Fruit fly (Drosophila melanogaster) whole organism, pupa: ENCODE data around the gene Vps45.

ENCODE experiments used
- CG10348 ChIP-seq: fragments of 200-800 bp; sonication (Bioruptor generic); IDR thresholded peaks from 2 replicates; pipeline ENCODE4 v1.3.6; 2022; ENCODE audit warnings: missing biosample characterization, missing genetic modification characterization
- CG15710 ChIP-seq: fragments of 200-800 bp; sonication (Bioruptor generic); optimal IDR thresholded peaks from 2 replicates; lab custom pipeline; 2018; ENCODE audit warnings: missing biosample characterization, mild to moderate bottlenecking, missing genetic modification characterization, moderate library complexity
- CG34367 ChIP-seq: fragments of 200-800 bp; sonication (Bioruptor generic); optimal IDR thresholded peaks from 2 replicates; lab custom pipeline; 2018; ENCODE audit warnings: missing biosample characterization, mild to moderate bottlenecking, missing genetic modification characterization
- CG8301 ChIP-seq: fragments of 200-800 bp; sonication (Bioruptor generic); optimal IDR thresholded peaks from 2 replicates; lab custom pipeline; 2018; ENCODE audit warnings: missing biosample characterization, mild to moderate bottlenecking, missing genetic modification characterization
- CG9948 ChIP-seq: fragments of 200-800 bp; sonication (Bioruptor generic); optimal IDR thresholded peaks from 2 replicates; lab custom pipeline; 2018; ENCODE audit warnings: missing biosample characterization, mild to moderate bottlenecking, missing genetic modification characterization, moderate library complexity
- D1 ChIP-seq: fragments of 200-800 bp; sonication (Bioruptor generic); optimal IDR thresholded peaks from 2 replicates; lab custom pipeline; 2018; ENCODE audit warnings: missing biosample characterization, mild to moderate bottlenecking, missing genetic modification characterization, moderate library complexity
- Ets98B ChIP-seq: fragments of 200-800 bp; sonication (Bioruptor generic); IDR thresholded peaks from 2 replicates; pipeline ENCODE4 v1.3.6; 2022; ENCODE audit warnings: missing biosample characterization, missing genetic modification characterization
- Pif1B ChIP-seq: fragments of 200-800 bp; sonication (Bioruptor generic); optimal IDR thresholded peaks from 3 replicates; lab custom pipeline; 2016; ENCODE audit warnings: missing biosample characterization, missing genetic modification characterization
- Snoo ChIP-seq: fragments of 200-800 bp; sonication (Bioruptor generic); optimal IDR thresholded peaks from 3 replicates; lab custom pipeline; 2017; ENCODE audit warnings: missing biosample characterization, mild to moderate bottlenecking, missing genetic modification characterization, inconsistent platforms
- fd96Ca ChIP-seq: fragments of 200-800 bp; sonication (Bioruptor generic); IDR thresholded peaks from 3 replicates; pipeline ENCODE4 v1.3.6; 2022; ENCODE audit warnings: missing biosample characterization, missing genetic modification characterization
- rn ChIP-seq: fragments of 200-800 bp; sonication (Bioruptor generic); IDR thresholded peaks from 2 replicates; pipeline ENCODE4 v1.3.6; 2022; ENCODE audit warnings: missing biosample characterization, missing genetic modification characterization

- TF ChIP-seq Pif1B (GFP tag; lab: Kevin White, UChicago) (peak; percentile 56), Ets98B (GFP tag; lab: Robert Waterston, UW) (peak; percentile 73), rn (GFP tag; lab: Robert Waterston, UW) (peak; percentile 62), Snoo (tag; lab: Kevin White, UChicago) (no peak), fd96Ca (GFP tag; lab: Robert Waterston, UW) (0 out of 3 replicates have a peak, but pooled peaks have one; percentile 37), D1 (no peak), CG8301 (tag; lab: Kevin White, UChicago) (peak; percentile 69), CG10348 (no peak), CG9948 (tag; lab: Kevin White, UChicago) (peak; percentile 87), CG34367 (tag; lab: Kevin White, UChicago) (peak; percentile 70), CG15710 (tag; lab: Kevin White, UChicago) (peak; percentile 84)
Measured at dm6 chr3R:9593408-9594250, 29.9 kb downstream of the Vps45 start.
